Worm (Caenorhabditis elegans) whole organism, late embryonic: ENCODE results near the gene Y32G9A.3.

Experiments
- C08G9.2 ChIP-seq: sonication (generic microtip); optimal IDR thresholded peaks from 2 replicates; lab custom pipeline; 2016; ENCODE audit warnings: mild to moderate bottlenecking, missing genetic modification characterization, moderate library complexity, missing compliant biosample characterization
- K02D7.2 ChIP-seq: sonication (generic microtip); optimal IDR thresholded peaks from 2 replicates; lab custom pipeline; 2017; ENCODE audit warnings: mild to moderate bottlenecking, missing genetic modification characterization, missing compliant biosample characterization
- K09A11.1 ChIP-seq: sonication (generic microtip); optimal IDR thresholded peaks from 2 replicates; lab custom pipeline; 2017; ENCODE audit warnings: antibody characterized with exemption, mild to moderate bottlenecking, missing genetic modification characterization, missing compliant biosample characterization; ENCODE audit not compliant: insufficient read depth
- T23F11.4 ChIP-seq: fragments of 200-800 bp; sonication (Bioruptor generic); optimal IDR thresholded peaks from 2 replicates; lab custom pipeline; 2018; ENCODE audit warnings: mild to moderate bottlenecking, missing genetic modification characterization, missing compliant biosample characterization
- ceh-18 ChIP-seq: sonication (generic microtip); optimal IDR thresholded peaks from 2 replicates; lab custom pipeline; 2016; ENCODE audit warnings: missing genetic modification characterization, missing compliant biosample characterization
- ceh-22 ChIP-seq: sonication (generic microtip); optimal IDR thresholded peaks from 2 replicates; lab custom pipeline; 2017; ENCODE audit warnings: missing biosample characterization, missing genetic modification characterization
- ceh-24 ChIP-seq: sonication (generic microtip); optimal IDR thresholded peaks from 2 replicates; lab custom pipeline; 2016; ENCODE audit warnings: mild to moderate bottlenecking, missing genetic modification characterization, missing compliant biosample characterization
- ceh-31 ChIP-seq: sonication (generic microtip); optimal IDR thresholded peaks from 2 replicates; lab custom pipeline; 2016; ENCODE audit warnings: missing genetic modification characterization, missing compliant biosample characterization
- ceh-34 ChIP-seq: sonication (generic microtip); optimal IDR thresholded peaks from 2 replicates; lab custom pipeline; 2016; ENCODE audit warnings: mild to moderate bottlenecking, missing genetic modification characterization, missing compliant biosample characterization
- ceh-6 ChIP-seq: fragments of 200-800 bp; sonication (Bioruptor generic); optimal IDR thresholded peaks from 2 replicates; lab custom pipeline; 2018; ENCODE audit warnings: mild to moderate bottlenecking, missing genetic modification characterization, missing compliant biosample characterization
- dmd-4 ChIP-seq: sonication (generic microtip); optimal IDR thresholded peaks from 2 replicates; lab custom pipeline; 2016; ENCODE audit warnings: borderline replicate concordance, missing genetic modification characterization, missing compliant biosample characterization
- dve-1 ChIP-seq: sonication (generic microtip); optimal IDR thresholded peaks from 2 replicates; lab custom pipeline; 2017; ENCODE audit warnings: antibody characterized with exemption, mild to moderate bottlenecking, missing genetic modification characterization, missing compliant biosample characterization
- elt-4 ChIP-seq: sonication (generic microtip); optimal IDR thresholded peaks from 2 replicates; lab custom pipeline; 2016; ENCODE audit warnings: missing genetic modification characterization, missing compliant biosample characterization
- fkh-10 ChIP-seq: fragments of 150-350 bp; optimal IDR thresholded peaks from 2 replicates; lab custom pipeline; 2014; ENCODE audit warnings: missing biosample characterization, missing genetic modification reagents, missing genetic modification characterization
- gmeb-2 ChIP-seq: sonication (generic microtip); optimal IDR thresholded peaks from 2 replicates; lab custom pipeline; 2016; ENCODE audit warnings: missing genetic modification characterization, inconsistent platforms, missing compliant biosample characterization
- hlh-15 ChIP-seq: sonication (generic microtip); optimal IDR thresholded peaks from 2 replicates; lab custom pipeline; 2016; ENCODE audit warnings: missing genetic modification characterization, missing compliant biosample characterization
- hlh-30 ChIP-seq: sonication (generic microtip); optimal IDR thresholded peaks from 2 replicates; lab custom pipeline; 2017; ENCODE audit warnings: antibody characterized with exemption, missing genetic modification characterization, missing compliant biosample characterization; ENCODE audit not compliant: insufficient read depth
- hlh-6 ChIP-seq: sonication (generic microtip); optimal IDR thresholded peaks from 2 replicates; lab custom pipeline; 2016; ENCODE audit warnings: missing genotype, missing genetic modification characterization, missing compliant biosample characterization
- lin-11 ChIP-seq: fragments of 200-800 bp; sonication (Bioruptor generic); optimal IDR thresholded peaks from 2 replicates; lab custom pipeline; 2018; ENCODE audit warnings: mild to moderate bottlenecking, missing genetic modification characterization, missing compliant biosample characterization
- mec-3 ChIP-seq: sonication (generic microtip); optimal IDR thresholded peaks from 2 replicates; lab custom pipeline; 2016; ENCODE audit warnings: borderline replicate concordance, missing genetic modification characterization, missing compliant biosample characterization
- nfya-1 ChIP-seq: sonication (generic microtip); optimal IDR thresholded peaks from 2 replicates; lab custom pipeline; 2017; ENCODE audit warnings: missing genetic modification characterization, mild to moderate bottlenecking, missing compliant biosample characterization, antibody characterized with exemption, moderate library complexity
- nhr-232 ChIP-seq: sonication (generic microtip); optimal IDR thresholded peaks from 2 replicates; lab custom pipeline; 2016; ENCODE audit warnings: missing genetic modification characterization, missing compliant biosample characterization
- pag-3 ChIP-seq: sonication (generic microtip); optimal IDR thresholded peaks from 2 replicates; lab custom pipeline; 2016; ENCODE audit warnings: missing compliant biosample characterization, missing genetic modification characterization, borderline replicate concordance
- pax-1 ChIP-seq: fragments of 150-350 bp; optimal IDR thresholded peaks from 2 replicates; lab custom pipeline; 2014; ENCODE audit warnings: missing biosample characterization, missing genetic modification characterization
- pha-2 ChIP-seq: sonication (generic microtip); optimal IDR thresholded peaks from 2 replicates; lab custom pipeline; 2017; ENCODE audit warnings: mild to moderate bottlenecking, missing genetic modification characterization, missing compliant biosample characterization
- ref-2 ChIP-seq: sonication (generic microtip); optimal IDR thresholded peaks from 2 replicates; lab custom pipeline; 2016; ENCODE audit warnings: missing genetic modification characterization, missing compliant biosample characterization
- rnt-1 ChIP-seq: sonication (generic microtip); optimal IDR thresholded peaks from 2 replicates; lab custom pipeline; 2016; ENCODE audit warnings: missing genetic modification characterization, missing compliant biosample characterization
- sdc-2 ChIP-seq: sonication (generic microtip); optimal IDR thresholded peaks from 2 replicates; lab custom pipeline; 2016; ENCODE audit warnings: missing genotype, missing genetic modification characterization, missing compliant biosample characterization
- sox-2 ChIP-seq: fragments of 200-800 bp; sonication (Bioruptor generic); IDR thresholded peaks from 2 replicates; pipeline ENCODE4 v1.3.6; 2022; ENCODE audit warnings: missing genetic modification reagents, missing genetic modification characterization, missing compliant biosample characterization
- syd-9 ChIP-seq: sonication (generic microtip); optimal IDR thresholded peaks from 2 replicates; lab custom pipeline; 2016; ENCODE audit warnings: mild to moderate bottlenecking, missing genetic modification characterization, moderate library complexity, missing compliant biosample characterization
- tbx-7 ChIP-seq: sonication (generic microtip); optimal IDR thresholded peaks from 2 replicates; lab custom pipeline; 2016; ENCODE audit warnings: missing genotype, missing genetic modification characterization, missing compliant biosample characterization
- unc-3 ChIP-seq, 2 experiments: fragments of 200-800 bp in 1 of 2; sonication (Bioruptor generic) in 1 of 2; sonication (generic microtip) in 1 of 2; conservative IDR thresholded peaks in 1 of 2; optimal IDR thresholded peaks in 1 of 2; 2 replicates each; pipeline versions ENCODE4 v1.3.6 to Lab custom; 2016 to 2022; ENCODE audit warnings: missing compliant biosample characterization in 2 of 2, missing genetic modification characterization in 2 of 2, missing genetic modification reagents in 1 of 2
- unc-86 ChIP-seq: sonication (generic microtip); optimal IDR thresholded peaks from 2 replicates; lab custom pipeline; 2016; ENCODE audit warnings: missing genetic modification characterization, missing compliant biosample characterization

Gene Y32G9A.3

DNA sequence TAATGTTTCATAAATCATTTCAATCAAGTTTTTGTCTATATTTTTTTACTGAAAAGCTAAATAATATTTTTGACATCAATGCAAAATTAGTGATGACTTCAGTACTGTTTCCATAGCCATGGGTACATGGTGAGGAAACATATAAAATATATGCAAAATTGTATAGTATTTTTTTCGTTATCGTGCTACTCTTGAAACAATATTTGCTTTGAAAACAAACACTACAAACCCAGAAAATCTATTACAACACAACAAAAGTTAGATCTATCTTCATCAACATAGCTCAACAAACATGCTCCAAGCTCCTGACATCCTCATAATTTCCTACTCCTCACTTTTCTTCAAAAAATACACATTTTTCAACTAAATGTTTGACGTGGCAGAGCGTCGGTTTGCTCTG is 2.7 kb upstream of the Y32G9A.3 start, which contains the start of gene srp-3:
Gene srp-3, plus strand, starts transcription at position 301 of the 400 bp plus-strand sequence.
- TF ChIP-seq unc-86 (tag; lab: Kevin White, UChicago) (no peak), C08G9.2 (tag; lab: Kevin White, UChicago) (no peak), ceh-22 (no peak), sdc-2 (no peak), ceh-24 (tag; lab: Kevin White, UChicago) (no peak), lin-11 (no peak), T23F11.4 (GFP tag; lab: Kevin White, UChicago) (no peak), nfya-1 (tag; lab: Kevin White, UChicago) (no peak), K02D7.2 (tag; lab: Kevin White, UChicago) (no peak), hlh-30 (tag; lab: Kevin White, UChicago) (no peak), pax-1 (tag; lab: Kevin White, UChicago) (no peak), hlh-6 (tag; lab: Kevin White, UChicago) (no peak), ceh-34 (no peak), elt-4 (no peak), sox-2 (GFP tag; lab: Robert Waterston, UW) (no peak), hlh-15 (tag; lab: Kevin White, UChicago) (no peak), ceh-18 (no peak), unc-3 (GFP tag; conservative IDR thresholded peaks at IDR 0.05; lab: Robert Waterston, UW) (no peak), unc-3 (tag; optimal IDR thresholded peaks at IDR 0.05; lab: Kevin White, UChicago) (no peak)

DNA sequence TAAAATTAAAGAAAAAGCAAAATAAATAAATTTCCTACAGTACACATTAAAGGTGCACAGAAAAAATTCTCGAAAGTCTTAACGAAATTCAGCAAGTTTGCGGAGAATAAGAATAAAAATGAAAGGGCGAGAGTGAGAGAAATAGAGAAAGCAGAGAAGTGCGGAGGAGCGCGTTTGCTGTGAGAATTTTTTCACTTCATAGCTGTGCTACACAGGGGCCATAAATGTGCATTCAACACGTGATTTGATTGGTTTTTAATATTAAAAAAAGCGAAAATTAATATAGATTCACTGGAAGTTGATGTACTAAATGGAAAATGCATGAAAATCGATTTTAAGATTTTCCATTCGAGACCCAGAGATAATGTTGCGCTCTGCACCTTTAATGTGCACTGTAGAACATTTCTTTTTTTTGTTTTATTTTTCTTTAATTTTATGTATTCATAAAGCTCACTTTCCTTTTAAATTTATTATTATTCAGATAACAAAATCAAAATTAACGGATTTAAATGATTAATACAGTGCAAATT is 6.9 kb downstream of the Y32G9A.3 start, which contains the start of gene Y32G9A.2:
Gene Y32G9A.2, plus strand, starts transcription at position 480 of the 530 bp plus-strand sequence.
- TF ChIP-seq rnt-1, result no peak
- no peak for TF ChIP-seq hlh-15 (tag; lab: Kevin White, UChicago)
- TF ChIP-seq fkh-10 (GFP tag; lab: Kevin White, UChicago), result no peak
- no peak for TF ChIP-seq ref-2 (tag; lab: Kevin White, UChicago)
- no peak for TF ChIP-seq ceh-31 (tag; lab: Kevin White, UChicago)
- TF ChIP-seq, all 69 proteins: peak for 0

- no peak for TF ChIP-seq rnt-1
Measured at ce11 chrV:1920105-1920504, 8.9 kb downstream of the Y32G9A.3 start, which contains the start of gene Y32G9A.12. Gene Y32G9A.12 (minus strand): TSS chrV:1920205.

DNA sequence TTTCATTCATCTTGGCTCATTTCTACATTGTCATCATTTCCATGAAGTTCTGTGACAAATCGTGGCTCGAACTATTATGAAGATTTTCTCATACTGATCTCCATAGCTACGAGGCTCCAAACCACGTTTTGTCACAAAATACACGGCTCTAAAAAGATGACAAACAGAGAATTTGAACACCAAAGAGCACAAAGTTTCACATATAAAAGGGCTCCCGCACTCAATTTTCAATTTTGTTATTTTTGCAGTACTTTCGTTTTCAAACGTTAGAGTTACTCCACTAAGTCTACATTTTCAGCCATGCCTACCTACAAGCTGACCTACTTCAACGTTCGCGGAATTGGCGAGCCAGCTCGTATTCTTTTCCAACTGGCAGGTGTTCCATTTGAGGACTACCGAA is 10.1 kb downstream of the Y32G9A.3 start, which contains the start of gene gst-37:
Gene gst-37, plus strand, starts transcription at position 301 of the 400 bp plus-strand sequence.
- no peak for TF ChIP-seq pha-2 (tag; lab: Kevin White, UChicago)
- no peak for TF ChIP-seq K02D7.2 (tag; lab: Kevin White, UChicago)
- TF ChIP-seq gmeb-2 (tag; lab: Kevin White, UChicago), result no peak
- no peak for TF ChIP-seq hlh-6 (tag; lab: Kevin White, UChicago)
- no peak for TF ChIP-seq syd-9 (tag; lab: Kevin White, UChicago)
- TF ChIP-seq ceh-6, result no peak
- TF ChIP-seq K09A11.1 (tag; lab: Kevin White, UChicago), result no peak
- no peak for TF ChIP-seq hlh-30 (tag; lab: Kevin White, UChicago)
- no peak for TF ChIP-seq tbx-7 (tag; lab: Kevin White, UChicago)
- no peak for TF ChIP-seq ceh-24 (tag; lab: Kevin White, UChicago)
- no peak for TF ChIP-seq pag-3 (tag; lab: Kevin White, UChicago)
- no peak for TF ChIP-seq rnt-1
- no peak for TF ChIP-seq dmd-4 (tag; lab: Kevin White, UChicago)
- TF ChIP-seq nhr-232 (tag; lab: Kevin White, UChicago), result no peak
- no peak for TF ChIP-seq ceh-18
- TF ChIP-seq ceh-22, result no peak
- TF ChIP-seq mec-3 (tag; lab: Kevin White, UChicago), result no peak
- TF ChIP-seq dve-1 (tag; lab: Kevin White, UChicago), result no peak
- no peak for TF ChIP-seq lin-11
- TF ChIP-seq sdc-2, result no peak
